Worm (Caenorhabditis elegans): Measurements from ENCODE around the gene ZK1321.1.

The ZK1321.1 gene

ce11 chrII:9803320-9803719 lies 49.5 kb downstream of the ZK1321.1 start, which contains the start of gene cyp-13A7:
Gene cyp-13A7, plus strand, starts transcription at chrII:9803620.
- TF ChIP-seq nhr-28 (tag; optimal IDR thresholded peaks at IDR 0.05) = peak; percentile 17
- TF ChIP-seq nhr-25 (tag; optimal IDR thresholded peaks at IDR 0.05; ENCODE audit: borderline replicate concordance, insufficient read depth) = no peak
- peak; percentile 6; the same call in 1 of the 2 replicates for TF ChIP-seq dmd-6 (GFP tag; IDR thresholded peaks at IDR 0.05)
